Worm (Caenorhabditis elegans) whole organism, young adult: ENCODE results near the gene glb-30.

ENCODE experiments used
- B0035.1 ChIP-seq: sonication (generic microtip); optimal IDR thresholded peaks from 2 replicates; lab custom pipeline; 2016; ENCODE audit warnings: missing genetic modification characterization, mild to moderate bottlenecking, missing compliant biosample characterization, missing genotype, missing genetic modification reagents
- F10E7.11 ChIP-seq: sonication (generic microtip); optimal IDR thresholded peaks from 2 replicates; lab custom pipeline; 2017; ENCODE audit warnings: mild to moderate bottlenecking, missing genetic modification characterization, moderate library complexity, missing compliant biosample characterization
- F23B12.7 ChIP-seq: sonication (generic microtip); optimal IDR thresholded peaks from 2 replicates; lab custom pipeline; 2017; ENCODE audit warnings: missing genetic modification characterization, mild to moderate bottlenecking, missing compliant biosample characterization, antibody characterized with exemption, moderate library complexity; ENCODE audit not compliant: insufficient read depth
- F33H1.4 ChIP-seq: fragments of 200-800 bp; sonication (Bioruptor generic); IDR thresholded peaks from 2 replicates; pipeline ENCODE4 v1.3.6; 2022; ENCODE audit warnings: missing genetic modification reagents, missing genetic modification characterization, missing compliant biosample characterization
- F52B5.7 ChIP-seq: sonication (generic microtip); optimal IDR thresholded peaks from 2 replicates; lab custom pipeline; 2016; ENCODE audit warnings: mild to moderate bottlenecking, missing genetic modification characterization, missing compliant biosample characterization
- T26A5.8 ChIP-seq: sonication (generic microtip); optimal IDR thresholded peaks from 2 replicates; lab custom pipeline; 2016; ENCODE audit warnings: missing genetic modification characterization, missing compliant biosample characterization
- Y53F4B.3 ChIP-seq: fragments of 200-800 bp; sonication (Bioruptor generic); IDR thresholded peaks from 2 replicates; pipeline ENCODE4 v1.3.6; 2022; ENCODE audit warnings: missing genetic modification reagents, missing genetic modification characterization, missing compliant biosample characterization
- ZK185.1 ChIP-seq: sonication (generic microtip); optimal IDR thresholded peaks from 2 replicates; lab custom pipeline; 2016; ENCODE audit warnings: mild to moderate bottlenecking, missing genetic modification characterization, missing compliant biosample characterization; ENCODE audit not compliant: poor library complexity, severe bottlenecking
- akir-1 ChIP-seq: fragments of 200-800 bp; sonication (Bioruptor generic); optimal IDR thresholded peaks from 2 replicates; lab custom pipeline; 2018; ENCODE audit warnings: mild to moderate bottlenecking, missing genetic modification characterization, moderate library complexity, missing compliant biosample characterization
- attf-5 ChIP-seq: fragments of 200-800 bp; sonication (Bioruptor generic); optimal IDR thresholded peaks from 2 replicates; lab custom pipeline; 2018; ENCODE audit warnings: mild to moderate bottlenecking, missing genetic modification characterization, missing compliant biosample characterization
- cebp-2 ChIP-seq: fragments of 200-800 bp; sonication (Bioruptor generic); IDR thresholded peaks from 2 replicates; pipeline ENCODE4 v1.3.6; 2022; ENCODE audit warnings: missing genetic modification characterization, missing compliant biosample characterization
- ceh-27 ChIP-seq: fragments of 200-800 bp; sonication (Bioruptor generic); optimal IDR thresholded peaks from 2 replicates; lab custom pipeline; 2018; ENCODE audit warnings: mild to moderate bottlenecking, missing genetic modification characterization, moderate library complexity, missing compliant biosample characterization
- ceh-40 ChIP-seq: fragments of 200-800 bp; sonication (Bioruptor generic); IDR thresholded peaks from 2 replicates; pipeline ENCODE4 v1.3.6; 2022; ENCODE audit warnings: missing genetic modification characterization, missing compliant biosample characterization
- ceh-91 ChIP-seq: fragments of 200-800 bp; sonication (Bioruptor generic); IDR thresholded peaks from 2 replicates; pipeline ENCODE4 v1.3.6; 2022; ENCODE audit warnings: missing genetic modification reagents, missing genetic modification characterization, missing compliant biosample characterization
- chd-7 ChIP-seq: sonication (generic microtip); optimal IDR thresholded peaks from 2 replicates; lab custom pipeline; 2016; ENCODE audit warnings: mild to moderate bottlenecking, missing genetic modification characterization, moderate library complexity, missing compliant biosample characterization
- dox-1 ChIP-seq: fragments of 200-800 bp; sonication (Bioruptor generic); IDR thresholded peaks from 2 replicates; pipeline ENCODE4 v1.3.6; 2022; ENCODE audit warnings: missing genetic modification reagents, missing genetic modification characterization, missing compliant biosample characterization
- dpff-1 ChIP-seq: sonication (generic microtip); optimal IDR thresholded peaks from 2 replicates; lab custom pipeline; 2017; ENCODE audit warnings: mild to moderate bottlenecking, missing genetic modification characterization, missing compliant biosample characterization
- dpl-1 ChIP-seq: fragments of 150-350 bp; optimal IDR thresholded peaks from 2 replicates; lab custom pipeline; 2014; ENCODE audit warnings: missing biosample characterization, missing genetic modification reagents, missing genetic modification characterization
- efl-1 ChIP-seq: fragments of 150-350 bp; optimal IDR thresholded peaks from 2 replicates; lab custom pipeline; 2014; ENCODE audit warnings: missing biosample characterization, missing genetic modification reagents, missing genetic modification characterization
- egrh-3 ChIP-seq: fragments of 200-800 bp; sonication (Bioruptor generic); IDR thresholded peaks from 2 replicates; pipeline ENCODE4 v1.3.6; 2022; ENCODE audit warnings: missing genetic modification reagents, missing genetic modification characterization, missing compliant biosample characterization
- ets-4 ChIP-seq: fragments of 200-800 bp; sonication (Bioruptor generic); optimal IDR thresholded peaks from 2 replicates; lab custom pipeline; 2018; ENCODE audit warnings: mild to moderate bottlenecking, missing genetic modification characterization, missing compliant biosample characterization
- gei-17 ChIP-seq: fragments of 200-800 bp; sonication (Bioruptor generic); optimal IDR thresholded peaks from 2 replicates; lab custom pipeline; 2018; ENCODE audit warnings: mild to moderate bottlenecking, missing genetic modification characterization, missing compliant biosample characterization
- hlh-26 ChIP-seq: fragments of 200-800 bp; sonication (Bioruptor generic); conservative IDR thresholded peaks from 2 replicates; pipeline ENCODE4 v1.3.6; 2022; ENCODE audit warnings: missing genetic modification reagents, missing genetic modification characterization, missing compliant biosample characterization
- let-526 ChIP-seq: fragments of 200-800 bp; sonication (Bioruptor generic); IDR thresholded peaks from 2 replicates; pipeline ENCODE4 v1.3.6; 2022; ENCODE audit warnings: missing genetic modification reagents, missing genetic modification characterization, missing compliant biosample characterization
- madf-10 ChIP-seq: sonication (generic microtip); optimal IDR thresholded peaks from 2 replicates; lab custom pipeline; 2016; ENCODE audit warnings: mild to moderate bottlenecking, missing genetic modification characterization, missing compliant biosample characterization
- madf-8 ChIP-seq: fragments of 200-800 bp; sonication (Bioruptor generic); conservative IDR thresholded peaks from 2 replicates; pipeline ENCODE4 v1.3.6; 2022; ENCODE audit warnings: missing genetic modification reagents, missing genetic modification characterization, missing compliant biosample characterization
- mcd-1 ChIP-seq: fragments of 200-800 bp; sonication (Bioruptor generic); IDR thresholded peaks from 2 replicates; pipeline ENCODE4 v1.3.6; 2022; ENCODE audit warnings: missing genetic modification reagents, missing genetic modification characterization, missing compliant biosample characterization
- rpc-1 ChIP-seq, 2 experiments: fragments of 150-350 bp in 1 of 2; sonication (generic microtip) in 1 of 2; optimal IDR thresholded peaks; 2 replicates each; lab custom pipeline; 2014 to 2018; ENCODE audit warnings: missing biosample characterization in 1 of 2, missing genetic modification characterization in 1 of 2, missing genetic modification reagents in 1 of 2, missing genotype in 1 of 2
- sdz-38 ChIP-seq: sonication (generic microtip); optimal IDR thresholded peaks from 2 replicates; lab custom pipeline; 2016; ENCODE audit warnings: missing genotype, missing genetic modification characterization, missing compliant biosample characterization
- snpc-1.3 ChIP-seq: sonication (generic microtip); optimal IDR thresholded peaks from 2 replicates; lab custom pipeline; 2017; ENCODE audit warnings: missing genetic modification characterization, mild to moderate bottlenecking, missing compliant biosample characterization, antibody characterized with exemption, moderate library complexity, missing genotype, missing genetic modification reagents; ENCODE audit not compliant: insufficient read depth
- snpc-3.4 ChIP-seq: sonication (generic microtip); optimal IDR thresholded peaks from 2 replicates; lab custom pipeline; 2017; ENCODE audit warnings: missing genetic modification characterization, mild to moderate bottlenecking, missing compliant biosample characterization, antibody characterized with exemption, moderate library complexity, missing genotype, missing genetic modification reagents
- tbp1 ChIP-seq: fragments of 200-800 bp; sonication (Bioruptor generic); optimal IDR thresholded peaks from 2 replicates; lab custom pipeline; 2018; ENCODE audit warnings: mild to moderate bottlenecking, missing genetic modification characterization, missing compliant biosample characterization
- tlf-1 ChIP-seq: fragments of 200-800 bp; sonication (Bioruptor generic); optimal IDR thresholded peaks from 2 replicates; lab custom pipeline; 2018; ENCODE audit warnings: mild to moderate bottlenecking, missing genetic modification characterization, missing compliant biosample characterization
- zfh-2 ChIP-seq: fragments of 200-800 bp; sonication (Bioruptor generic); conservative IDR thresholded peaks from 2 replicates; pipeline ENCODE4 v1.3.6; 2022; ENCODE audit warnings: missing genetic modification reagents, missing genetic modification characterization, missing compliant biosample characterization
- zim-3 ChIP-seq: sonication (generic microtip); optimal IDR thresholded peaks from 2 replicates; lab custom pipeline; 2017; ENCODE audit warnings: mild to moderate bottlenecking, missing genetic modification characterization, moderate library complexity, missing compliant biosample characterization
- ztf-25 ChIP-seq: fragments of 200-800 bp; sonication (Bioruptor generic); IDR thresholded peaks from 2 replicates; pipeline ENCODE4 v1.3.6; 2022; ENCODE audit warnings: missing genetic modification reagents, missing genetic modification characterization, missing compliant biosample characterization
- ztf-3 ChIP-seq: fragments of 200-800 bp; sonication (Bioruptor generic); optimal IDR thresholded peaks from 2 replicates; lab custom pipeline; 2018; ENCODE audit warnings: mild to moderate bottlenecking, missing genetic modification characterization, missing compliant biosample characterization

Gene glb-30

DNA sequence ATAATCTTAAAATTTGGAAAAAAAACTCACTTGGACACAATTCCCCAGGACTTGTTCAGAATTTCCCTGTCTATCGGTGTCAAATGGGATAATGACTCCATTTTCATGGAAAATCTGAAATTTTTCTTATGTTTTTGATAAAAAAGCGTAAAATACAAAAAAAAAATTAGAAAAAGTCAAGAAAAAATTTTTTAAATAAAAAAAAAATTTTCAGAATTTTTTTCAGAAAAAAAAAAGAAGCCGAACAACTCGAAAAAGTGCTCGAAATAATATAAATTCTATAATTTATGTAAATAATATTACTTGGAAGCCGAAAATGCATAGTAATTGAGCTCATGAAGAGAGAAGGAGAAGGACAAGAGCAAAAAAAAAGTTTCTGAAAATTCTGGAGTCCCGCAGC, at the start of gene glb-30:
TSS of gene glb-30 (minus strand) at position 101 of the 400 bp plus-strand sequence.
- TF ChIP-seq madf-8 (GFP tag; lab: Robert Waterston, UW) (no peak), tlf-1 (GFP tag; lab: Kevin White, UChicago) (no peak), tbp1 (GFP tag; lab: Kevin White, UChicago) (no peak), efl-1 (GFP tag; lab: Kevin White, UChicago) (no peak), ztf-3 (GFP tag; lab: Kevin White, UChicago) (no peak), gei-17 (GFP tag; lab: Kevin White, UChicago) (no peak), zfh-2 (GFP tag; lab: Robert Waterston, UW) (no peak), F23B12.7 (tag; lab: Kevin White, UChicago) (no peak), akir-1 (no peak), let-526 (no peak), ceh-91 (GFP tag; lab: Robert Waterston, UW) (no peak), zim-3 (tag; lab: Kevin White, UChicago) (no peak), ceh-40 (GFP tag; lab: Robert Waterston, UW) (no peak), ets-4 (GFP tag; lab: Kevin White, UChicago) (no peak), F33H1.4 (GFP tag; lab: Robert Waterston, UW) (no peak), rpc-1 (optimal IDR thresholded peaks at IDR 0.05; lab: Kevin White, UChicago) (no peak), rpc-1 (tag; optimal IDR thresholded peaks at IDR 0.05; lab: Kevin White, UChicago) (no peak), T26A5.8 (tag; lab: Kevin White, UChicago) (no peak), hlh-26 (GFP tag; lab: Robert Waterston, UW) (no peak), chd-7 (tag; lab: Kevin White, UChicago) (no peak), dpl-1 (no peak)

DNA sequence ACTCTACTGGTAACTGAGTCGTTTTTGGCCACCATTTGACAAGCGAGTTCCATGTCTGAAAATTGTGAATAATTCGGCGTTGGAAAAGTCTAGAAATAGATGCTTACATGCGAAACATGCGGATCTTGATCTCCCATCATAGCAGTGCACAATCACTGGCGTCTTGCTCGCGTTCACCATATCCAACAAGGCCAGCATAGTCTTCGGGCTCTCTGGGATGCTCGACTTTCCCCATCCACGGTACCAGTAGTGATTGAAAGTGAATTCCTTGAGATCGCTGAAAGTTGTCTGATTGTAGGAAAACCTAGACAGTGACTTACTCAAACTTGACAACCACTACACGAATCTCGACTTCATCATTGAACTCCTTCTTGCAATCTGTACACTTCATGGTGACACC, 49.4 kb upstream of the glb-30 start:
- TF ChIP-seq Y53F4B.3 (no peak), snpc-1.3 (tag; lab: Kevin White, UChicago) (no peak), ztf-25 (no peak), madf-10 (tag; lab: Kevin White, UChicago) (no peak), ceh-40 (GFP tag; lab: Robert Waterston, UW) (no peak), ztf-3 (GFP tag; lab: Kevin White, UChicago) (no peak), rpc-1 (optimal IDR thresholded peaks at IDR 0.05; lab: Kevin White, UChicago) (no peak), rpc-1 (tag; optimal IDR thresholded peaks at IDR 0.05; lab: Kevin White, UChicago) (no peak), F52B5.7 (no peak), dpff-1 (no peak), snpc-3.4 (no peak), mcd-1 (GFP tag; lab: Robert Waterston, UW) (no peak), madf-8 (GFP tag; lab: Robert Waterston, UW) (no peak), ZK185.1 (no peak), attf-5 (GFP tag; lab: Kevin White, UChicago) (no peak), F10E7.11 (tag; lab: Kevin White, UChicago) (no peak), B0035.1 (tag; lab: Kevin White, UChicago) (no peak), sdz-38 (tag; lab: Kevin White, UChicago) (no peak), zfh-2 (GFP tag; lab: Robert Waterston, UW) (no peak), cebp-2 (GFP tag; lab: Robert Waterston, UW) (no peak)

DNA sequence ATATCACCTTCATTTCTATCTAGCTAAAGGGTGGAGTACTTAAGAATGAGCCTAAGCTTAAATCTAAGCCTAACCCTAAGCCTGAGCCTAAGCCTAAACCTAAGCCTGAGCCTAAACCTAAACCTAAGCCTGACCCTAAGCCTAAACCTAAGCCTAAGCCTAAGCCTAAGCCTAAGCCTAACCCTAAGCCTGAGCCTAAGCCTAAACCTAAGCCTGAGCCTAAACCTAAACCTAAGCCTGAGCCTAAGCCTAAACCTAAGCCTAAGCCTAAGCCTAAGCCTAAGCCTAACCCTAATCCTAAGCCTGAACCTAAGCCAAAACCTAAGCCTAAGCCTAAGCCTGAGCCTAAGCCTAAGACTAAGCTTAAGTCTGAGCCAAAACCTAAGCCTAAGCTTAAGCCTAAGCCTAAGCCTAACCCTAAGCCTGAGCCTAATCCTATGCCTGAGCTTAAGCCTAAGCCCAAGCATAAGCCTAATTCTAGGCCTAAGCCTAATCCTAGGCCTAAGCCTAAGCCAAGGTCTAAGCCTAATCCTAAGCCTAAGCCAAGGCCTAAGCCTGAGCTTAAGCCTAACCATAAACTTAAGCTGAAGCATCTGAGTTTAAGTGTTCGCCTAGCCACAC, 45.7 kb upstream of the glb-30 start:
- TF ChIP-seq egrh-3 (GFP tag; lab: Robert Waterston, UW) (0 out of 2 replicates have a peak, but pooled peaks have one; percentile 15), ceh-27 (GFP tag; lab: Kevin White, UChicago) (no peak), dox-1 (GFP tag; lab: Robert Waterston, UW) (0 out of 2 replicates have a peak, but pooled peaks have one; percentile 29)
